Fruit fly (Drosophila melanogaster) Kc167 (cell line): ENCODE results near the gene CG13362.

Source experiments
- Myc ChIP-seq: fragments of >200 bp; optimal IDR thresholded peaks from 2 replicates; lab custom pipeline; 2017; ENCODE audit warnings: missing external identifiers
- Sin3A ChIP-seq: fragments of >200 bp; optimal IDR thresholded peaks from 2 replicates; lab custom pipeline; 2018; ENCODE audit warnings: missing external identifiers
- insv ChIP-seq: fragments of >200 bp; optimal IDR thresholded peaks from 3 replicates; lab custom pipeline; 2018; ENCODE audit warnings: missing external identifiers
- psq ChIP-seq: fragments of >200 bp; optimal IDR thresholded peaks from 2 replicates; lab custom pipeline; 2017; ENCODE audit warnings: missing external identifiers
- ttk ChIP-seq: sonication (Bioruptor generic); optimal IDR thresholded peaks from 2 replicates; lab custom pipeline; 2017; ENCODE audit warnings: missing external identifiers

DNA sequence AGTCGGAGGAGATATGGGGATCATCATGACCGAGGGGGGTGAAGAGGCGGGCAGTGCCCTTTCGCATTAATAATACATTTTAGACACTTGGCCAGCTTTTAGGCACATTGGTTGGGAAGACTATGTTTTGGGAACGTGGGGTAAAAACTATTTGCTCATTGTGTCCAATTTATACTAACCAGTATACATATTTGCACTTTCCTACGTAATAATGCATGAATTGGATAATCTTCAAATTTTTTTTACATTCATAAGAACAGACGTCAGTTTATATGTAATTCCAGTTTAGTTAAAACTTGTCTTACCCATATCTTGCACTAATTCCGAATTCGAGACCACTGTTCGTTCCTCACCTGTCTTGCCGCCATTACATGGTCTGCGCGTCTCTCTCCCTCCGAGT lies 28.2 kb upstream of the CG13362 start:
- no peak for TF ChIP-seq Sin3A (lab: Kevin White, UChicago)
- no peak for TF ChIP-seq psq (lab: Kevin White, UChicago)
- no peak for TF ChIP-seq ttk (lab: Kevin White, UChicago)
- no peak for TF ChIP-seq Myc
- TF ChIP-seq insv (lab: Kevin White, UChicago): no peak
